Fruit fly (Drosophila melanogaster) whole organism, wandering third instar larva: ENCODE results near the gene CG10366.
A peak's percentile ranks its signal among the peaks of the same experiment; 100 is the strongest.

Experiments used
- CG32264 ChIP-seq: fragments of 200-800 bp; sonication (Bioruptor generic); optimal IDR thresholded peaks from 2 replicates; lab custom pipeline; 2016; ENCODE audit warnings: missing biosample characterization, missing genetic modification characterization
- GATAd ChIP-seq: sonication (Bioruptor generic); optimal IDR thresholded peaks from 2 replicates; lab custom pipeline; 2016; ENCODE audit warnings: missing biosample characterization, missing genetic modification characterization
- HLH106 ChIP-seq: fragments of 200-800 bp; optimal IDR thresholded peaks from 3 replicates; lab custom pipeline; 2019; ENCODE audit warnings: missing biosample characterization, mild to moderate bottlenecking, missing genetic modification characterization, moderate library complexity
- Myc ChIP-seq: fragments of >200 bp; optimal IDR thresholded peaks from 2 replicates; lab custom pipeline; 2017
- N ChIP-seq: fragments of >200 bp; optimal IDR thresholded peaks from 2 replicates; lab custom pipeline; 2018; ENCODE audit warnings: missing biosample characterization, missing external identifiers, missing genetic modification characterization
- OdsH ChIP-seq: fragments of 200-800 bp; sonication (Bioruptor generic); optimal IDR thresholded peaks from 2 replicates; lab custom pipeline; 2016; ENCODE audit warnings: missing biosample characterization, mild to moderate bottlenecking, missing genetic modification characterization
- Rel ChIP-seq, 2 experiments: fragments of 200-800 bp; sonication (Bioruptor generic) in 1 of 2; optimal IDR thresholded peaks; 2 replicates in 1 of 2; 3 replicates in 1 of 2; lab custom pipeline; 2016 to 2019; ENCODE audit warnings: mild to moderate bottlenecking in 2 of 2, missing biosample characterization in 2 of 2, missing genetic modification characterization in 2 of 2, moderate library complexity in 1 of 2
- Vsx2 ChIP-seq: fragments of 200-300, 225-300 bp; sonication (Bioruptor generic); optimal IDR thresholded peaks from 2 replicates; lab custom pipeline; 2018; ENCODE audit warnings: missing biosample characterization, missing genetic modification characterization; ENCODE audit not compliant: partially characterized antibody
- dl ChIP-seq, 2 experiments: fragments of 175-275, 200-275 bp in 1 of 2; fragments of 200-275 bp in 1 of 2; sonication (Bioruptor generic); optimal IDR thresholded peaks; lab custom pipeline; 2018; ENCODE audit warnings: mild to moderate bottlenecking in 2 of 2, missing biosample characterization in 2 of 2, missing genetic modification characterization in 2 of 2, moderate library complexity in 2 of 2; ENCODE audit not compliant: partially characterized antibody in 2 of 2, insufficient read depth in 1 of 2
- ey ChIP-seq: fragments of 200-800 bp; sonication (Bioruptor generic); optimal IDR thresholded peaks from 2 replicates; lab custom pipeline; 2016; ENCODE audit warnings: missing biosample characterization, missing genetic modification characterization
- fru ChIP-seq: fragments of 200-800 bp; sonication (Bioruptor generic); optimal IDR thresholded peaks from 3 replicates; lab custom pipeline; 2016; ENCODE audit warnings: missing biosample characterization, mild to moderate bottlenecking, missing genetic modification characterization
- usp ChIP-seq: fragments of >200 bp; optimal IDR thresholded peaks from 2 replicates; lab custom pipeline; 2017; ENCODE audit warnings: missing biosample characterization, missing genetic modification characterization

dm6 chr2L:19587334-19587659 is 3.3 kb downstream of the CG10366 start:
- no peak for TF ChIP-seq OdsH (GFP tag; lab: Kevin White, UChicago)
- TF ChIP-seq Rel (GFP tag; optimal IDR thresholded peaks at IDR 0.05; lab: Kevin White, UChicago) = no peak
- TF ChIP-seq Rel (tag; optimal IDR thresholded peaks at IDR 0.05; lab: Kevin White, UChicago) = no peak
- TF ChIP-seq GATAd = no peak
- TF ChIP-seq fru (GFP tag; lab: Kevin White, UChicago) = no peak
- TF ChIP-seq dl (GFP tag; optimal IDR thresholded peaks at IDR 0.05; lab: Kevin White, UChicago; ENCODE audit: insufficient read depth in 1 of 2, partially characterized antibody in 2 of 2) = no peak
- peak; percentile 66 for TF ChIP-seq N (GFP tag; lab: Kevin White, UChicago)
- no peak for TF ChIP-seq HLH106 (tag; lab: Kevin White, UChicago)
- no peak for TF ChIP-seq Vsx2 (GFP tag; lab: Kevin White, UChicago)
- TF ChIP-seq Myc (lab: Kevin White, UChicago) = no peak
- TF ChIP-seq CG32264 (GFP tag; lab: Kevin White, UChicago) = no peak
- no peak for TF ChIP-seq usp (GFP tag; lab: Kevin White, UChicago)
- TF ChIP-seq ey (GFP tag; lab: Kevin White, UChicago) = no peak
